Fruit fly (Drosophila melanogaster): ENCODE results near the gene CG7514.
A peak's percentile ranks its signal among the peaks of the same experiment; 100 is the strongest.

Gene CG7514

DNA sequence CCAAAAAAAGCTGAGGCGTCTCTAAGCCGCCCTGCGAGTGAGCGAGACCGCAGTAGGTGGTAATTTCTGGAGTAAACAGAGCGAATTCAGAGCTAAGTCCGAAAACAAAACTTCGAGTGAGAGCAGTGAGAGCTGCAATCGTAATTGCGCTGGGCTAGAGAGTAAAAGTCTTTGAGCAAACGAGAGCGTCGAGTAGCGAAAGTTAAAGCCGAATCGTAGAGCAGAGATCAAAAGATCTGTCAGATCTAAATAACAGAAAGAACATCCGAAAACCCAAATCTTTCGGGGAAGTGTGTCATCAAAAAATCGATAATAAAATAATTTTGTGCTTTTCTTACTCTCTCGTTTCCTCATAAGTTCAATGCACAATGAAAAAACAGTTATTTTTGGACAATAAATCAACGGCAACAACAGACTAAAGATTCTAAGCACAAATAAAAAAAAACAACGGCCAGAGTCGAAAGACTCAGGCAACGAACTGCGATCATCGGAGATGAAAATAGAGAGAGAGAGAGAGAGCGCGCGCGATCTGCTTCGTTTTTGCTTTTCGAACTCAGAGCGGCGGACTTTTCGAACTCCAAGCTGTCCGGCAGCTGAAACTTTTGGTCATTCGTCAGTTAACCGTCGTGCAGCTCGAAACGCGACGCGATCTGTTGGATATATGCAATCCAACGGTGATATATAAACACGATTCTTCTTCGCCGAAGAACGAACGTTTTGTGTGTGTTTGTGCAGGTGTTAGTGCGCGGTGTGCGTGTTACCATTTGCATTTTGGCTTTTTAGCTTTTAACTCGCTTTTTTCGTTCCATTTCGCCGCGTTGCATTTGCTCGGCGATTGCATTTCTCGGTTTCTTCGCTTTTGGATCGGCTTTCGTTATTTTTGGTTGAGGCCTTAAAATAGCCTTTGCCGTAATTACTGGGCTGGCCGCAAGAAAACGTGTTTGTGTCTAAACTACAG, 3.9 kb upstream of the CG7514 start, which contains the start of gene RhoGEF64C:
TSS of gene RhoGEF64C (plus strand) at position 607 of the 958 bp plus-strand sequence.
- peak; percentile 42 for TF ChIP-seq EcR (GFP tag; optimal IDR thresholded peaks at IDR 0.05)
- peak; percentile 9; the same call in 1 of the 2 replicates for TF ChIP-seq Ets98B (GFP tag; IDR thresholded peaks at IDR 0.05)
- no peak for TF ChIP-seq Pif1B (GFP tag; optimal IDR thresholded peaks at IDR 0.05)
- TF ChIP-seq CG4496 (GFP tag; IDR thresholded peaks at IDR 0.05), result 0 out of 3 replicates have a peak, but pooled peaks have one; percentile 25

DNA sequence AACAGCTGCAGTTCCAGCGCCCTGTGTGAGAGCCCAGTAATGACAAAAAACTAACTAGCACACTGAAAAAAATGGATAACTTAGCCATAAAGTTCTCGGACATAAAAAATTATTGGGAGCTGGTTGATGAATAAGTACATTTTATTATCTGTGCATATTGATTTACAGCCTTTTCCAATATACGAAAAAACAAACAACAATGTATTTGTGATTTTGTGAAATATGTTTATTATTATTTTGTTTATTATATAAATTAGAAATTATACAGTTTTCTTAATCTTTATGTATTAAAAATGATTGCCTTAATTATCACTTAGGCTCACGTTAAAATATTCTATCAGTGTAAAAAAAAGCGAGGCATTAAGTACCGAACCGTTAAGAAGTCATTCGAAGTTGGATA, 3.2 kb upstream of the CG7514 start:
- TF ChIP-seq EcR (GFP tag; optimal IDR thresholded peaks at IDR 0.05) (no peak), Pif1A (GFP tag; optimal IDR thresholded peaks at IDR 0.05) (no peak), CG4496 (GFP tag; IDR thresholded peaks at IDR 0.05) (peak; percentile 69; the same call in 2 of the 3 replicates), Pif1B (GFP tag; optimal IDR thresholded peaks at IDR 0.05) (no peak), gl (tag; optimal IDR thresholded peaks at IDR 0.05) (no peak), D1 (tag; optimal IDR thresholded peaks at IDR 0.05) (peak; percentile 25), CG13204 (GFP tag; optimal IDR thresholded peaks at IDR 0.05) (no peak), CG10348 (GFP tag; IDR thresholded peaks at IDR 0.05) (no peak), CG8159 (tag; optimal IDR thresholded peaks at IDR 0.05) (peak; percentile 72), Snoo (tag; optimal IDR thresholded peaks at IDR 0.05) (no peak), rn (GFP tag; IDR thresholded peaks at IDR 0.05) (no peak), CG12605 (GFP tag; IDR thresholded peaks at IDR 0.05) (0 out of 2 replicates have a peak, but pooled peaks have one; percentile 12), Ets98B (GFP tag; IDR thresholded peaks at IDR 0.05) (no peak), CG34367 (tag; optimal IDR thresholded peaks at IDR 0.05) (peak; percentile 15), CG14655 (GFP tag; optimal IDR thresholded peaks at IDR 0.05) (peak; percentile 84), CG8301 (tag; optimal IDR thresholded peaks at IDR 0.05) (peak; percentile 70), fd96Ca (GFP tag; IDR thresholded peaks at IDR 0.05) (no peak), CG15710 (tag; optimal IDR thresholded peaks at IDR 0.05) (peak; percentile 56), CG32121 (GFP tag; IDR thresholded peaks at IDR 0.05) (no peak), CG17806 (tag; optimal IDR thresholded peaks at IDR 0.05) (peak; percentile 65), CG9948 (tag; optimal IDR thresholded peaks at IDR 0.05) (peak; percentile 77)

DNA sequence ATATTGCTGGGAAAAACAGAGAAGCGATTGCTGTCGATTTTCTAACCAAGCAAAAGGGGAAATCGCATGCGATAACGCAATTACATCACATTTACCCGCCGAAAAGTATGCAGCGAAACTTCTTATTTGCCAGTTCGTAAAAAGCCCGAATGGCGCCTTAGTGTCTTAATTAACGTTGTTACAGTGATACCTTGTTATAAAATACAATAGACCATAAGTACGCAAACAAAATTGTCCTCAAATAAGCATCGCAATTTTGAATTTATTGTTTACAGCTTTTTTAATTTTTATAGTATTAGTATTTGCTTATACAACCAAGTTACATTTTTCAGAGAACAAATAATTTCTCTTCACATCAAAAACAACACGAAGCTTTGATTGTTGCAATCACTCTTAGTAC, 2.1 kb upstream of the CG7514 start:
- peak; percentile 42 for TF ChIP-seq CG17806 (tag; optimal IDR thresholded peaks at IDR 0.05)
- TF ChIP-seq CG12605 (GFP tag; IDR thresholded peaks at IDR 0.05), result peak; percentile 34; the same call in 1 of the 2 replicates
- TF ChIP-seq CG32121 (GFP tag; IDR thresholded peaks at IDR 0.05), result peak; percentile 40; the same call in 1 of the 2 replicates
- no peak for TF ChIP-seq CG13204 (GFP tag; optimal IDR thresholded peaks at IDR 0.05)
- TF ChIP-seq CG15710 (tag; optimal IDR thresholded peaks at IDR 0.05), result peak; percentile 43
- peak; percentile 38 for TF ChIP-seq CG8159 (tag; optimal IDR thresholded peaks at IDR 0.05)
- peak; percentile 55; the same call in 1 of the 3 replicates for TF ChIP-seq CG4496 (GFP tag; IDR thresholded peaks at IDR 0.05)
- TF ChIP-seq EcR (GFP tag; optimal IDR thresholded peaks at IDR 0.05), result no peak
- no peak for TF ChIP-seq CG9948 (tag; optimal IDR thresholded peaks at IDR 0.05)
- peak; percentile 60 for TF ChIP-seq Ets98B (GFP tag; IDR thresholded peaks at IDR 0.05)
- TF ChIP-seq Pif1B (GFP tag; optimal IDR thresholded peaks at IDR 0.05), result no peak
- peak; percentile 38 for TF ChIP-seq Snoo (tag; optimal IDR thresholded peaks at IDR 0.05)
- TF ChIP-seq CG8301 (tag; optimal IDR thresholded peaks at IDR 0.05), result peak; percentile 36
- TF ChIP-seq CG14655 (GFP tag; optimal IDR thresholded peaks at IDR 0.05), result peak; percentile 43
- 0 out of 2 replicates have a peak, but pooled peaks have one; percentile 24 for TF ChIP-seq rn (GFP tag; IDR thresholded peaks at IDR 0.05)
- TF ChIP-seq D1 (tag; optimal IDR thresholded peaks at IDR 0.05), result no peak
- TF ChIP-seq CG34367 (tag; optimal IDR thresholded peaks at IDR 0.05), result peak; percentile 13

DNA sequence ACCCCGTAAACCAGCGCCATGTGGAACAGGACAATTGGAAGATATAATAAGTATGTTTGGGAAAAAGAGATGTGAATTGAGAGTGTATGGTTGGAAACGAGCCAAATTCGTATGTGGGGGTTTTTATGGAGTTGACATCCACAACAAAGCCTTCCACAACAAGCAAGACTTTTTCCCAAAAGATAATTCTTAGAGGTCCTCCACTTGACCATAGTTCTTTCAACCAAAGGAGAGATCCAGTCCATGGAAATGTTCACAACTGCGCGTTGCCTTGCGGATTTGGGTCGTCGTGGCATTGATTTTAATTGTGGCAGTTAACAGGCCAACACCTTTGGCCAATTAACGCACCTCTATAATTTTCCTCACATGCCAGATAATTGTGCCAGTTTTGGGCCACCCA, 1.4 kb upstream of the CG7514 start, which contains the start of gene CG18418:
TSS of gene CG18418 (minus strand) at position 101 of the 400 bp plus-strand sequence.
- TF ChIP-seq fd96Ca (GFP tag; IDR thresholded peaks at IDR 0.05) (no peak), CG32121 (GFP tag; IDR thresholded peaks at IDR 0.05) (no peak)

DNA sequence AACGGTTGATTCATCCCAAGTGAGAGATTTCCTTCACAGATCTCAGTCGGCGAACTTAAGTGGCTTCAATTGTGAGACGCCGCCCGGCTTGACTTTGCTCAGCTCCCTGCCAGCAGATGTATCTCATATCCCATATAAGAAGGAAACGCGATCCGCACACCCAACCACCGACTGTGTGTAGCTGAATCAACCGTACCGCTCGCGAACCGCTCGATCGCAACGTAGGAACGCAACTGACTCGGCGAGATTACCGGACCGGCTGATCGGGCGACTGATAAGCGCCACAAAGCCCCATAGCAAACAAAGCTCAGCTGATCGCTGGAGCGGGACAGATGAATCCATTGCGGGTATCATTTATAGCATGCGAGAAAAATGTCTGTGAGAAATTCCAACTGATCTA, 1.4 kb downstream of the CG7514 start, which contains the start of gene axo:
TSS of gene axo (minus strand) at position 185 of the 400 bp plus-strand sequence.
- TF ChIP-seq CG13204 (GFP tag; optimal IDR thresholded peaks at IDR 0.05) (peak; percentile 77), CG14655 (GFP tag; optimal IDR thresholded peaks at IDR 0.05) (no peak)

DNA sequence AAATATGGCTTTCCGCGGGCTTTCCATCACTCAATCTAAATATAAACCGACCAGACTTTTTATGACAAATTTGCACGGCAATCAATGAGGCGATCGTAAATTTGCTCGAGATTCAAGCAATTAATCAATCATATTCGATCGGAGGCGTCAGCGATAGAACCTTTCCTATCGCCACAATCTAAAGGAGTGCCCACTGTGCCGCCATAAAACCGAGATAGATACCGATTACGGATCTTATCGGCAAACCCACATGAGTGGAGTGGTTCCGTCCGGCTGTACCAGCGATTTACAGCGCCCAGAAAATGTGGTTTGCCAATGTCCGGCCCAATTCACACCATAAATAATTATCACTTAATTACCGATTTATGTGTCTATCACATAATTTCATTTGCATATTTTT, 2.0 kb downstream of the CG7514 start:
- TF ChIP-seq Pif1A (GFP tag; optimal IDR thresholded peaks at IDR 0.05) (no peak), CG9948 (tag; optimal IDR thresholded peaks at IDR 0.05) (no peak), CG17806 (tag; optimal IDR thresholded peaks at IDR 0.05) (no peak), Pif1B (GFP tag; optimal IDR thresholded peaks at IDR 0.05) (no peak), CG34367 (tag; optimal IDR thresholded peaks at IDR 0.05) (no peak), CG4496 (GFP tag; IDR thresholded peaks at IDR 0.05) (no peak), CG13204 (GFP tag; optimal IDR thresholded peaks at IDR 0.05) (no peak), CG12605 (GFP tag; IDR thresholded peaks at IDR 0.05) (no peak), CG15710 (tag; optimal IDR thresholded peaks at IDR 0.05) (no peak), fd96Ca (GFP tag; IDR thresholded peaks at IDR 0.05) (no peak), CG8301 (tag; optimal IDR thresholded peaks at IDR 0.05) (no peak), Snoo (tag; optimal IDR thresholded peaks at IDR 0.05) (no peak), CG8159 (tag; optimal IDR thresholded peaks at IDR 0.05) (no peak), CG14655 (GFP tag; optimal IDR thresholded peaks at IDR 0.05) (no peak)

Measured in whole organism, pupa.